Worm (Caenorhabditis elegans): Measurements from ENCODE around the gene marc-5.

ce11 chrII:12353104-12353503, 26.2 kb downstream of the marc-5 start:
- TF ChIP-seq unc-62 (GFP tag; optimal IDR thresholded peaks at IDR 0.05) (no peak), nhr-237 (tag; optimal IDR thresholded peaks at IDR 0.05) (no peak), egl-27 (tag; optimal IDR thresholded peaks at IDR 0.05) (no peak), nhr-77 (tag; optimal IDR thresholded peaks at IDR 0.05) (no peak), nhr-11 (tag; optimal IDR thresholded peaks at IDR 0.05) (no peak), ztf-4 (tag; optimal IDR thresholded peaks at IDR 0.05) (no peak), mbf-1 (tag; optimal IDR thresholded peaks at IDR 0.05) (no peak)
